Fruit fly (Drosophila melanogaster) whole organism, embryonic: Measurements from ENCODE around the gene Spt3.
A peak's percentile ranks its signal among the peaks of the same experiment; 100 is the strongest.

Experiments used
- ATbp ChIP-seq: fragments of 200-800 bp; sonication (Bioruptor generic); optimal IDR thresholded peaks from 2 replicates; lab custom pipeline; 2017; ENCODE audit warnings: missing biosample characterization, mild to moderate bottlenecking, missing genetic modification characterization, missing genetic modification reagents
- Abd-B ChIP-seq: fragments of 200-800 bp; sonication (Bioruptor generic); optimal IDR thresholded peaks from 2 replicates; lab custom pipeline; 2018; ENCODE audit warnings: missing biosample characterization, mild to moderate bottlenecking, missing genetic modification characterization, moderate library complexity
- Aef1 ChIP-seq: fragments of 200-800 bp; sonication (Bioruptor generic); IDR thresholded peaks from 3 replicates; pipeline ENCODE4 v1.3.6; 2022; ENCODE audit warnings: missing biosample characterization, missing genetic modification characterization
- Asciz ChIP-seq: fragments of 200-800 bp; sonication (Bioruptor generic); optimal IDR thresholded peaks from 2 replicates; lab custom pipeline; 2017; ENCODE audit warnings: missing biosample characterization, mild to moderate bottlenecking, missing genetic modification characterization, missing genetic modification reagents
- Atf3 ChIP-seq: fragments of 200-800 bp; sonication (Bioruptor generic); optimal IDR thresholded peaks from 3 replicates; lab custom pipeline; 2016; ENCODE audit warnings: missing biosample characterization, missing genetic modification characterization
- Bteb2 ChIP-seq: fragments of 200-800 bp; sonication (Bioruptor generic); optimal IDR thresholded peaks from 2 replicates; lab custom pipeline; 2016; ENCODE audit warnings: missing biosample characterization, missing genetic modification characterization
- C15 ChIP-seq: fragments of 200-800 bp; sonication (Bioruptor generic); IDR thresholded peaks from 3 replicates; pipeline ENCODE4 v1.3.6; 2022; ENCODE audit warnings: missing biosample characterization, missing genetic modification characterization
- CG10274 ChIP-seq: fragments of 200-800 bp; sonication (Bioruptor generic); optimal IDR thresholded peaks from 3 replicates; lab custom pipeline; 2017; ENCODE audit warnings: missing biosample characterization, mild to moderate bottlenecking, missing genetic modification characterization
- CG12219 ChIP-seq: fragments of 200-800 bp; sonication (Bioruptor generic); optimal IDR thresholded peaks from 3 replicates; lab custom pipeline; 2018; ENCODE audit warnings: missing biosample characterization, mild to moderate bottlenecking, missing genetic modification characterization
- CG12391 ChIP-seq: fragments of 200-800 bp; sonication (Bioruptor generic); optimal IDR thresholded peaks from 3 replicates; lab custom pipeline; 2018; ENCODE audit warnings: missing biosample characterization, mild to moderate bottlenecking, missing genetic modification characterization, moderate library complexity
- CG14710 ChIP-seq: fragments of 200-800 bp; sonication (Bioruptor generic); optimal IDR thresholded peaks from 3 replicates; lab custom pipeline; 2019; ENCODE audit warnings: missing biosample characterization, mild to moderate bottlenecking, missing genetic modification characterization, moderate library complexity
- CG15479 ChIP-seq: fragments of 200-800 bp; sonication (Bioruptor generic); optimal IDR thresholded peaks from 3 replicates; lab custom pipeline; 2019; ENCODE audit warnings: missing biosample characterization, mild to moderate bottlenecking, missing genetic modification characterization, moderate library complexity
- CG16779 ChIP-seq: fragments of 200-800 bp; sonication (Bioruptor generic); IDR thresholded peaks from 2 replicates; pipeline ENCODE4 v1.3.6; 2022; ENCODE audit warnings: missing biosample characterization, missing genetic modification characterization
- CG17385 ChIP-seq: fragments of 200-800 bp; sonication (Bioruptor generic); optimal IDR thresholded peaks from 3 replicates; lab custom pipeline; 2018; ENCODE audit warnings: missing biosample characterization, mild to moderate bottlenecking, missing genetic modification characterization
- CG1832 ChIP-seq: fragments of 200-800 bp; sonication (Bioruptor generic); optimal IDR thresholded peaks from 2 replicates; lab custom pipeline; 2017; ENCODE audit warnings: missing biosample characterization, mild to moderate bottlenecking, missing genetic modification characterization, inconsistent platforms
- CG18619 ChIP-seq: fragments of 200-800 bp; sonication (Bioruptor generic); optimal IDR thresholded peaks from 3 replicates; lab custom pipeline; 2017; ENCODE audit warnings: missing biosample characterization, mild to moderate bottlenecking, missing genetic modification characterization
- CG2199 ChIP-seq: fragments of 200-800 bp; sonication (Bioruptor generic); IDR thresholded peaks from 3 replicates; pipeline ENCODE4 v1.3.6; 2022; ENCODE audit warnings: missing biosample characterization, missing genetic modification characterization
- CG31441 ChIP-seq: fragments of 200-800 bp; sonication (Bioruptor generic); IDR thresholded peaks from 2 replicates; pipeline ENCODE4 v1.3.6; 2022; ENCODE audit warnings: missing biosample characterization, missing genetic modification characterization
- CG4707 ChIP-seq: fragments of 200-800 bp; sonication (Bioruptor generic); optimal IDR thresholded peaks from 2 replicates; lab custom pipeline; 2018; ENCODE audit warnings: missing biosample characterization, mild to moderate bottlenecking, missing genetic modification characterization, moderate library complexity
- CG6765 ChIP-seq: fragments of 200-800 bp; sonication (Bioruptor generic); optimal IDR thresholded peaks from 3 replicates; lab custom pipeline; 2017; ENCODE audit warnings: missing biosample characterization, mild to moderate bottlenecking, missing genetic modification characterization
- CG8290 ChIP-seq, 3 experiments: fragments of 200-800 bp; sonication (Bioruptor generic); optimal IDR thresholded peaks; 2 replicates each; lab custom pipeline; 2016 to 2019; ENCODE audit warnings: missing biosample characterization in 3 of 3, missing genetic modification characterization in 3 of 3, mild to moderate bottlenecking in 2 of 3, moderate library complexity in 1 of 3
- CG9437 ChIP-seq: fragments of 200-800 bp; sonication (Bioruptor generic); optimal IDR thresholded peaks from 2 replicates; lab custom pipeline; 2018; ENCODE audit warnings: missing biosample characterization, mild to moderate bottlenecking, missing genetic modification characterization
- CG9727 ChIP-seq: fragments of 200-800 bp; sonication (Bioruptor generic); optimal IDR thresholded peaks from 3 replicates; lab custom pipeline; 2017; ENCODE audit warnings: missing biosample characterization, mild to moderate bottlenecking, missing genetic modification characterization
- Dbx ChIP-seq: fragments of 200-800 bp; sonication (Bioruptor generic); IDR thresholded peaks from 3 replicates; pipeline ENCODE4 v1.3.6; 2022; ENCODE audit warnings: missing biosample characterization, missing genetic modification characterization
- Doc2 ChIP-seq: fragments of 200-800 bp; sonication (Bioruptor generic); IDR thresholded peaks from 2 replicates; pipeline ENCODE4 v1.3.6; 2022; ENCODE audit warnings: missing biosample characterization, missing genetic modification characterization
- Ets65A ChIP-seq: fragments of 200-800 bp; sonication (Bioruptor generic); peaks from one replicate; lab custom pipeline; 2016; ENCODE audit warnings: missing biosample characterization, missing genetic modification characterization
- H2.0 ChIP-seq: fragments of 200-800 bp; sonication (Bioruptor generic); IDR thresholded peaks from 2 replicates; pipeline ENCODE4 v1.3.6; 2022; ENCODE audit warnings: missing biosample characterization, missing genetic modification characterization
- Max ChIP-seq: fragments of 200-800 bp; sonication (Bioruptor generic); optimal IDR thresholded peaks from 2 replicates; lab custom pipeline; 2016; ENCODE audit warnings: missing biosample characterization, mild to moderate bottlenecking, missing genetic modification characterization
- Meics ChIP-seq: fragments of 200-800 bp; sonication (Bioruptor generic); optimal IDR thresholded peaks from 2 replicates; lab custom pipeline; 2017; ENCODE audit warnings: missing biosample characterization, mild to moderate bottlenecking, missing genetic modification characterization
- Mrtf ChIP-seq: fragments of 200-800 bp; sonication (Bioruptor generic); IDR thresholded peaks from 3 replicates; pipeline ENCODE4 v1.3.6; 2022; ENCODE audit warnings: missing biosample characterization, missing genetic modification characterization
- Oaz ChIP-seq: fragments of 200-800 bp; sonication (Bioruptor generic); IDR thresholded peaks from 2 replicates; pipeline ENCODE4 v1.3.6; 2022; ENCODE audit warnings: missing biosample characterization, missing genetic modification characterization
- PHDP ChIP-seq: fragments of 200-800 bp; sonication (Bioruptor generic); optimal IDR thresholded peaks from 3 replicates; lab custom pipeline; 2018; ENCODE audit warnings: missing biosample characterization, mild to moderate bottlenecking, missing genetic modification characterization, moderate library complexity
- Taf1 ChIP-seq: fragments of 200-800 bp; sonication (Bioruptor generic); IDR thresholded peaks from 2 replicates; pipeline ENCODE4 v1.3.6; 2022; ENCODE audit warnings: missing biosample characterization, missing genetic modification characterization
- Trl ChIP-seq, 3 experiments: fragments of >200 bp in 2 of 3; fragments of 200-800 bp in 1 of 3; sonication (Bioruptor generic) in 1 of 3; optimal IDR thresholded peaks; 2 replicates in 1 of 3; 3 replicates in 2 of 3; lab custom pipeline; 2016 to 2017; ENCODE audit warnings: missing biosample characterization in 1 of 3, missing genetic modification characterization in 1 of 3
- ash1 ChIP-seq: fragments of 200-800 bp; sonication (Bioruptor generic); optimal IDR thresholded peaks from 2 replicates; lab custom pipeline; 2018; ENCODE audit warnings: missing biosample characterization, mild to moderate bottlenecking, missing genetic modification characterization
- cg ChIP-seq: fragments of 200-800 bp; sonication (Bioruptor generic); optimal IDR thresholded peaks from 3 replicates; lab custom pipeline; 2019; ENCODE audit warnings: missing biosample characterization, mild to moderate bottlenecking, missing genetic modification characterization, moderate library complexity
- crp ChIP-seq, 2 experiments: fragments of 200-800 bp; sonication (Bioruptor generic); optimal IDR thresholded peaks; 2 replicates in 1 of 2; 3 replicates in 1 of 2; lab custom pipeline; 2017; ENCODE audit warnings: missing biosample characterization in 2 of 2, missing genetic modification characterization in 2 of 2, mild to moderate bottlenecking in 1 of 2, moderate library complexity in 1 of 2
- dpn ChIP-seq, 2 experiments: fragments of 200-800 bp; sonication (Bioruptor generic); optimal IDR thresholded peaks; 3 replicates each; lab custom pipeline; 2016; ENCODE audit warnings: missing biosample characterization in 2 of 2, missing genetic modification characterization in 2 of 2
- hth ChIP-seq: fragments of >200 bp; optimal IDR thresholded peaks from 2 replicates; lab custom pipeline; 2017; ENCODE audit warnings: inconsistent platforms
- inv ChIP-seq: fragments of 200-800 bp; sonication (Bioruptor generic); IDR thresholded peaks from 2 replicates; pipeline ENCODE4 v1.3.6; 2022; ENCODE audit warnings: missing biosample characterization, missing genetic modification characterization; ENCODE audit not compliant: partially characterized antibody
- jumu ChIP-seq: fragments of 200-800 bp; sonication (Bioruptor generic); optimal IDR thresholded peaks from 3 replicates; lab custom pipeline; 2016; ENCODE audit warnings: missing biosample characterization, missing genetic modification characterization
- pzg ChIP-seq: fragments of 200-800 bp; sonication (Bioruptor generic); optimal IDR thresholded peaks from 3 replicates; lab custom pipeline; 2018; ENCODE audit warnings: missing biosample characterization, mild to moderate bottlenecking, missing genetic modification characterization, moderate library complexity
- shn ChIP-seq: fragments of 200-800 bp; sonication (Bioruptor generic); optimal IDR thresholded peaks from 3 replicates; lab custom pipeline; 2016; ENCODE audit warnings: missing biosample characterization, missing genetic modification characterization
- slou ChIP-seq: fragments of 200-800 bp; sonication (Bioruptor generic); optimal IDR thresholded peaks from 3 replicates; lab custom pipeline; 2016; ENCODE audit warnings: missing biosample characterization, missing genetic modification characterization
- sug ChIP-seq: fragments of 200-800 bp; optimal IDR thresholded peaks from 2 replicates; lab custom pipeline; 2019; ENCODE audit warnings: missing biosample characterization, mild to moderate bottlenecking, missing genetic modification characterization, moderate library complexity
- tap ChIP-seq: fragments of 200-800 bp; optimal IDR thresholded peaks from 3 replicates; lab custom pipeline; 2019; ENCODE audit warnings: missing biosample characterization, mild to moderate bottlenecking, missing genetic modification characterization, moderate library complexity
- tll ChIP-seq, 2 experiments: fragments of 200-800 bp in 1 of 2; fragments of >200 bp in 1 of 2; sonication (Bioruptor generic) in 1 of 2; optimal IDR thresholded peaks; 2 replicates each; lab custom pipeline; 2017 to 2019; ENCODE audit warnings: missing biosample characterization in 2 of 2, missing genetic modification characterization in 2 of 2, mild to moderate bottlenecking in 1 of 2, moderate library complexity in 1 of 2
- trh ChIP-seq: fragments of 200-800 bp; sonication (Bioruptor generic); optimal IDR thresholded peaks from 2 replicates; lab custom pipeline; 2016; ENCODE audit warnings: missing biosample characterization, missing genetic modification characterization
- zen2 ChIP-seq: fragments of 200-800 bp; sonication (Bioruptor generic); IDR thresholded peaks from 3 replicates; pipeline ENCODE4 v1.3.6; 2022; ENCODE audit warnings: missing biosample characterization, missing genetic modification characterization; ENCODE audit not compliant: partially characterized antibody

Spt3 gene

dm6 chr3R:11992934-11993670 lies 23.9 kb upstream of the Spt3 start, which contains the start of gene mfas (continued):
- TF ChIP-seq zen2 (peak; percentile 6; the same call in 1 of the 3 replicates), CG15479 (GFP tag; lab: Kevin White, UChicago) (no peak), CG8290 (GFP tag; optimal IDR thresholded peaks at IDR 0.05; lab: Kevin White, UChicago) (no peak), CG8290 (tag; optimal IDR thresholded peaks at IDR 0.05; lab: Kevin White, UChicago) (peak in 1 of 2 experiments; percentile 42), jumu (GFP tag; lab: Kevin White, UChicago) (no peak), Atf3 (GFP tag; lab: Kevin White, UChicago) (no peak), hth (lab: Kevin White, UChicago) (no peak), tap (tag; lab: Kevin White, UChicago) (no peak), H2.0 (GFP tag; lab: Robert Waterston, UW) (no peak), crp (GFP tag; optimal IDR thresholded peaks at IDR 0.05; lab: Kevin White, UChicago) (peak in 1 of 2 experiments; percentile 18), slou (no peak), CG2199 (GFP tag; lab: Robert Waterston, UW) (peak; percentile 10; the same call in 1 of the 3 replicates), Asciz (GFP tag; lab: Kevin White, UChicago) (peak; percentile 42), Taf1 (no peak), PHDP (tag; lab: Kevin White, UChicago) (peak; percentile 15), CG4707 (GFP tag; lab: Kevin White, UChicago) (peak; percentile 6), sug (tag; lab: Kevin White, UChicago) (no peak), tll (GFP tag; optimal IDR thresholded peaks at IDR 0.05; lab: Kevin White, UChicago) (no peak), CG17385 (no peak), ATbp (peak; percentile 72), Abd-B (GFP tag; lab: Kevin White, UChicago) (no peak), Mrtf (GFP tag; lab: Robert Waterston, UW) (no peak), CG1832 (GFP tag; lab: Kevin White, UChicago) (no peak), CG6765 (GFP tag; lab: Kevin White, UChicago) (no peak), CG12219 (GFP tag; lab: Kevin White, UChicago) (peak; percentile 7), CG9437 (GFP tag; lab: Kevin White, UChicago) (peak; percentile 1), Trl (optimal IDR thresholded peaks at IDR 0.05; lab: Kevin White, UChicago) (peak; percentile 39 to 44), Trl (GFP tag; optimal IDR thresholded peaks at IDR 0.05; lab: Kevin White, UChicago) (no peak), inv (no peak), pzg (GFP tag; lab: Kevin White, UChicago) (no peak), Dbx (GFP tag; lab: Robert Waterston, UW) (peak; percentile 12; the same call in 1 of the 3 replicates), ash1 (GFP tag; lab: Kevin White, UChicago) (no peak), Oaz (no peak), shn (no peak), CG14710 (tag; lab: Kevin White, UChicago) (no peak), CG31441 (GFP tag; lab: Robert Waterston, UW) (no peak), Doc2 (GFP tag; lab: Robert Waterston, UW) (no peak), CG12391 (tag; lab: Kevin White, UChicago) (no peak), cg (GFP tag; lab: Kevin White, UChicago) (peak; percentile 67), trh (GFP tag; lab: Kevin White, UChicago) (no peak), Max (GFP tag; lab: Kevin White, UChicago) (no peak), Ets65A (GFP tag; lab: Kevin White, UChicago) (no peak), CG10274 (GFP tag; lab: Kevin White, UChicago) (no peak), CG18619 (GFP tag; lab: Kevin White, UChicago) (no peak), Bteb2 (GFP tag; lab: Kevin White, UChicago) (no peak), CG9727 (no peak), CG16779 (GFP tag; lab: Robert Waterston, UW) (no peak), C15 (no peak), dpn (GFP tag; optimal IDR thresholded peaks at IDR 0.05; lab: Kevin White, UChicago) (no peak), Meics (GFP tag; lab: Kevin White, UChicago) (no peak), Aef1 (GFP tag; lab: Robert Waterston, UW) (no peak)
